Worm (Caenorhabditis elegans) whole organism, L1 larva: ENCODE results near the gene Y43F8B.10.

Experiments used
- F16B12.6 ChIP-seq: fragments of 150-350 bp; optimal IDR thresholded peaks from 2 replicates; lab custom pipeline; 2014; ENCODE audit warnings: missing biosample characterization, missing genetic modification characterization
- ama-1 ChIP-seq: fragments of 150-350 bp; optimal IDR thresholded peaks from 2 replicates; lab custom pipeline; 2014
- ceh-88 ChIP-seq: fragments of 200-800 bp; sonication (Bioruptor generic); IDR thresholded peaks from 2 replicates; pipeline ENCODE4 v1.3.6; 2022; ENCODE audit warnings: missing genetic modification characterization, missing compliant biosample characterization
- dsc-1 ChIP-seq: sonication (generic microtip); optimal IDR thresholded peaks from 2 replicates; lab custom pipeline; 2016; ENCODE audit warnings: mild to moderate bottlenecking, missing genetic modification characterization, missing compliant biosample characterization
- egl-13 ChIP-seq: sonication (generic microtip); optimal IDR thresholded peaks from 2 replicates; lab custom pipeline; 2016; ENCODE audit warnings: missing genotype, missing genetic modification reagents, missing genetic modification characterization, missing compliant biosample characterization
- egl-27 ChIP-seq, 2 experiments: fragments of 150-350 bp in 1 of 2; sonication (generic microtip); optimal IDR thresholded peaks; 3 replicates each; lab custom pipeline; 2017 to 2018; ENCODE audit warnings: missing biosample characterization in 2 of 2, missing genetic modification characterization in 2 of 2, missing genetic modification reagents in 2 of 2
- ets-5 ChIP-seq: fragments of 200-800 bp; sonication (Bioruptor generic); IDR thresholded peaks from 2 replicates; pipeline ENCODE4 v1.3.6; 2022; ENCODE audit warnings: missing genetic modification characterization, missing compliant biosample characterization
- fkh-4 ChIP-seq: sonication (generic microtip); optimal IDR thresholded peaks from 2 replicates; lab custom pipeline; 2016; ENCODE audit warnings: missing compliant biosample characterization, missing genetic modification characterization, borderline replicate concordance
- grh-1 ChIP-seq: fragments of 200-800 bp; sonication (Bioruptor generic); IDR thresholded peaks from 2 replicates; pipeline ENCODE4 v1.3.6; 2022; ENCODE audit warnings: missing genetic modification reagents, missing genetic modification characterization, missing compliant biosample characterization
- hlh-4 ChIP-seq: sonication (generic microtip); optimal IDR thresholded peaks from 2 replicates; lab custom pipeline; 2016; ENCODE audit warnings: mild to moderate bottlenecking, missing genetic modification characterization, missing compliant biosample characterization
- lin-13 ChIP-seq: fragments of 150-350 bp; optimal IDR thresholded peaks from 2 replicates; lab custom pipeline; 2014; ENCODE audit warnings: missing biosample characterization, missing genetic modification reagents, missing genetic modification characterization
- lir-3 ChIP-seq: sonication (generic microtip); optimal IDR thresholded peaks from 2 replicates; lab custom pipeline; 2016; ENCODE audit warnings: mild to moderate bottlenecking, missing genetic modification characterization, moderate library complexity, missing compliant biosample characterization; ENCODE audit not compliant: poor library complexity
- lsy-2 ChIP-seq, 2 experiments: fragments of 150-350 bp; optimal IDR thresholded peaks; 2 replicates each; lab custom pipeline; 2014; ENCODE audit warnings: missing biosample characterization in 2 of 2, missing genetic modification characterization in 2 of 2
- mab-9 ChIP-seq: fragments of 200-800 bp; sonication (Bioruptor generic); IDR thresholded peaks from 2 replicates; pipeline ENCODE4 v1.3.6; 2022; ENCODE audit warnings: missing genetic modification reagents, missing genetic modification characterization, missing compliant biosample characterization
- mdl-1 ChIP-seq, 2 experiments: fragments of 150-350 bp; optimal IDR thresholded peaks; 2 replicates each; lab custom pipeline; 2014 to 2017; ENCODE audit warnings: missing biosample characterization in 2 of 2, missing genetic modification characterization in 2 of 2, inconsistent platforms in 1 of 2
- mep-1 ChIP-seq: fragments of 150-350 bp; optimal IDR thresholded peaks from 2 replicates; lab custom pipeline; 2014; ENCODE audit warnings: missing biosample characterization, missing genetic modification characterization
- nhr-12 ChIP-seq: sonication (generic microtip); optimal IDR thresholded peaks from 2 replicates; lab custom pipeline; 2017; ENCODE audit warnings: missing biosample characterization, missing genetic modification characterization
- nhr-19 ChIP-seq: fragments of 200-800 bp; sonication (Bioruptor generic); conservative IDR thresholded peaks from 2 replicates; pipeline ENCODE4 v1.3.6; 2022; ENCODE audit warnings: missing genetic modification characterization, missing compliant biosample characterization
- nhr-237 ChIP-seq: fragments of 150-350 bp; optimal IDR thresholded peaks from 2 replicates; lab custom pipeline; 2014; ENCODE audit warnings: missing biosample characterization, missing genetic modification characterization
- nhr-28 ChIP-seq: fragments of 150-350 bp; optimal IDR thresholded peaks from 2 replicates; lab custom pipeline; 2014; ENCODE audit warnings: missing biosample characterization, missing genetic modification characterization
- nhr-47 ChIP-seq: sonication (generic microtip); optimal IDR thresholded peaks from 2 replicates; lab custom pipeline; 2016; ENCODE audit warnings: mild to moderate bottlenecking, missing genetic modification characterization, moderate library complexity, missing compliant biosample characterization
- nhr-71 ChIP-seq: sonication (generic microtip); optimal IDR thresholded peaks from 2 replicates; lab custom pipeline; 2016; ENCODE audit warnings: mild to moderate bottlenecking, missing genetic modification characterization, moderate library complexity, missing compliant biosample characterization
- nhr-76 ChIP-seq: sonication (generic microtip); optimal IDR thresholded peaks from 2 replicates; lab custom pipeline; 2017; ENCODE audit warnings: missing biosample characterization, missing genetic modification characterization
- nhr-77 ChIP-seq: fragments of 150-350 bp; optimal IDR thresholded peaks from 2 replicates; lab custom pipeline; 2014; ENCODE audit warnings: missing biosample characterization, missing genetic modification characterization
- nhr-85 ChIP-seq: sonication (generic microtip); peaks from one replicate; lab custom pipeline; 2016; ENCODE audit warnings: missing genetic modification characterization, inconsistent platforms, missing compliant biosample characterization
- pax-3 ChIP-seq: fragments of 200-800 bp; sonication (Bioruptor generic); optimal IDR thresholded peaks from 2 replicates; lab custom pipeline; 2018; ENCODE audit warnings: mild to moderate bottlenecking, missing genetic modification characterization, moderate library complexity, missing compliant biosample characterization
- rnt-1 ChIP-seq: sonication (generic microtip); optimal IDR thresholded peaks from 2 replicates; lab custom pipeline; 2016; ENCODE audit warnings: mild to moderate bottlenecking, missing genetic modification characterization, moderate library complexity, missing compliant biosample characterization
- skn-1 ChIP-seq: fragments of 150-350 bp; optimal IDR thresholded peaks from 2 replicates; lab custom pipeline; 2014; ENCODE audit warnings: missing biosample characterization, missing genetic modification characterization
- snpc-4 ChIP-seq: fragments of 150-350 bp; optimal IDR thresholded peaks from 2 replicates; lab custom pipeline; 2014; ENCODE audit warnings: missing biosample characterization, missing genetic modification characterization
- snu-23 ChIP-seq: sonication (generic microtip); optimal IDR thresholded peaks from 2 replicates; lab custom pipeline; 2016; ENCODE audit warnings: missing genetic modification characterization, missing compliant biosample characterization
- sptf-1 ChIP-seq: fragments of 150-350 bp; optimal IDR thresholded peaks from 2 replicates; lab custom pipeline; 2014; ENCODE audit warnings: missing biosample characterization, missing genetic modification characterization
- tlp-1 ChIP-seq: fragments of 150-350 bp; optimal IDR thresholded peaks from 2 replicates; lab custom pipeline; 2014; ENCODE audit warnings: missing biosample characterization, missing genetic modification characterization
- unc-30 ChIP-seq: sonication (generic microtip); optimal IDR thresholded peaks from 2 replicates; lab custom pipeline; 2017; ENCODE audit warnings: missing biosample characterization, missing genetic modification characterization
- unc-62 ChIP-seq: fragments of 150-350 bp; optimal IDR thresholded peaks from 2 replicates; lab custom pipeline; 2014; ENCODE audit warnings: missing biosample characterization, missing genetic modification reagents, missing genetic modification characterization
- unc-98 ChIP-seq: fragments of 200-800 bp; sonication (Bioruptor generic); IDR thresholded peaks from 2 replicates; pipeline ENCODE4 v1.3.6; 2022; ENCODE audit warnings: missing genetic modification characterization, missing compliant biosample characterization
- vab-15 ChIP-seq: sonication (generic microtip); optimal IDR thresholded peaks from 2 replicates; lab custom pipeline; 2017; ENCODE audit warnings: missing genotype, mild to moderate bottlenecking, missing genetic modification characterization, missing compliant biosample characterization
- zip-4 ChIP-seq: fragments of 200-800 bp; sonication (Bioruptor generic); optimal IDR thresholded peaks from 2 replicates; lab custom pipeline; 2018; ENCODE audit warnings: mild to moderate bottlenecking, missing genetic modification characterization, moderate library complexity, missing compliant biosample characterization

Y43F8B.10 gene

DNA sequence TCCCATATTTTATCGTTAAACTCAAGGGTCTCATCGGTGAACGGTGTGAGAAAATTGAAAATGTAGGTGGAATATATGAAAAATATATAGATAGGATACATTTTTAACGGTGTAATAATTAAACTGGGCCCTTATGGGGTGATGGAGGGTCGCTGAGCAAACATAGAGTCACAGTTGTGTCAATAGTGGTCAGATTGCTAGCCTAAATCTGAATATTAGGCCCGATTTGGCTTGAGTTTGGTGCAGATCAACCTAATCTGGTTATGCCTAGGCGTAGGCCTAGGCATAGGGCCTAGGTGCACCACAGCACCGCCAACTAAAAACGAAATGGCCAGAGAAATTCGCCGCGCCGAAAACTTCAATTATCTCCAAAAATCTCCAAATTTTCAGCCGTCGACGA, 39.3 kb downstream of the Y43F8B.10 start, which contains the start of gene phy-4:
Gene phy-4, minus strand, starts transcription at position 101 of the 400 bp plus-strand sequence.
- no peak for TF ChIP-seq lin-13 (GFP tag; lab: Kevin White, UChicago)
- TF ChIP-seq, all 84 proteins: peak for 0

DNA sequence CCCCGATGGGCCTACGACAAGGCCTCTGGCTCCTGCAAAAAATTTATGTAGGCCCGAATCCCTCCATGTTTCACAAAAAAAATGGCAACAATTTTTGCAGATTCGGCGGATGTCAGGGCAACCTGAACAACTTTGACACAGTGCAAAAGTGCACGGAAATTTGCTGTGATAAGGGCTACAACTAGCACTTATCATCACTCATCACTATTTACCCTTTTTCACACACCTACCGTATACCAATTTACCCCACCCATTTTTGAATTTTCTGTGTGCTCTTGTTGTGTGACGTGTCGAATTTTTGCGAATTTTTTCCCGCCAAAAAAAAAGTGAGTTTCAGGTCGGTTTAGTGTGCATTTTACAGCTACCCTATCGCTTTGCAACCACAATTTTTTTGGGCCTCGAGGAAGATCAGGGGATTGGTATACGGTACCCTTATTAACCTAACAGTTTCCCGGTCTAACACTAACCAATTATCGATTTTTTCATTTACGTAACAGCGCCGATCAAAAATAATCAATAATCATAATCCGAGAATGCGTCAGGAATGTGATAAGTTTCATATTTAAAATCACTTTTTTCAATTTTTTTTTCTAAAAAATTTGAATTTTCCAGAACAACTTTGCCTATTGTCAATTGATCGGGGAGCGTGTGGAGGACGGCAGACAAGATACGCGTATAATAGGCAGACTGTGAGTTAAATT, 44.4 kb downstream of the Y43F8B.10 start:
- TF ChIP-seq fkh-4 (tag; lab: Kevin White, UChicago) (no peak), grh-1 (no peak), mdl-1 (tag; optimal IDR thresholded peaks at IDR 0.05; lab: Kevin White, UChicago) (no peak), hlh-4 (tag; lab: Kevin White, UChicago) (no peak), egl-27 (tag; optimal IDR thresholded peaks at IDR 0.05; lab: Kevin White, UChicago) (no peak), ceh-88 (GFP tag; lab: Robert Waterston, UW) (no peak), vab-15 (tag; lab: Kevin White, UChicago) (no peak)

ce11 chrV:19519511-19519934, 45.3 kb downstream of the Y43F8B.10 start:
- TF ChIP-seq lsy-2 (tag; optimal IDR thresholded peaks at IDR 0.05; lab: Kevin White, UChicago) (peak in 1 of 2 experiments; percentile 48), tlp-1 (tag; lab: Kevin White, UChicago) (no peak), dsc-1 (no peak), nhr-76 (tag; lab: Kevin White, UChicago) (no peak), zip-4 (GFP tag; lab: Kevin White, UChicago) (no peak), nhr-12 (tag; lab: Kevin White, UChicago) (no peak), egl-13 (no peak), rnt-1 (tag; lab: Kevin White, UChicago) (no peak), nhr-19 (peak; percentile 53), fkh-4 (tag; lab: Kevin White, UChicago) (no peak), snpc-4 (tag; lab: Kevin White, UChicago) (no peak), nhr-85 (tag; lab: Kevin White, UChicago) (peak; percentile 20), pax-3 (tag; lab: Kevin White, UChicago) (no peak), mep-1 (peak; percentile 74), F16B12.6 (no peak), nhr-47 (tag; lab: Kevin White, UChicago) (peak; percentile 26), skn-1 (tag; lab: Kevin White, UChicago) (peak; percentile 37), nhr-77 (tag; lab: Kevin White, UChicago) (no peak), nhr-71 (tag; lab: Kevin White, UChicago) (peak; percentile 28), nhr-28 (tag; lab: Kevin White, UChicago) (no peak), ama-1 (lab: Kevin White, UChicago) (peak; percentile 50), lir-3 (no peak), unc-62 (no peak), sptf-1 (tag; lab: Kevin White, UChicago) (no peak), unc-30 (tag; lab: Kevin White, UChicago) (no peak), mab-9 (GFP tag; lab: Robert Waterston, UW) (0 out of 2 replicates have a peak, but pooled peaks have one; percentile 17), snu-23 (no peak), unc-98 (GFP tag; lab: Robert Waterston, UW) (no peak), nhr-237 (tag; lab: Kevin White, UChicago) (no peak)

ce11 chrV:19520130-19520529, 45.9 kb downstream of the Y43F8B.10 start:
- TF ChIP-seq ets-5 (GFP tag; lab: Robert Waterston, UW) (no peak), grh-1 (peak; percentile 29; the same call in 1 of the 2 replicates)
